Worm (Caenorhabditis elegans) whole organism, young adult: Measurements from ENCODE around the gene arl-8.
A peak's percentile ranks its signal among the peaks of the same experiment; 100 is the strongest.
"Not testable (repeated sequence)": the region's sequence is repeated elsewhere in the genome, so short reads cannot be mapped to it uniquely, and the experiment has no call there.

Source experiments
- B0035.1 ChIP-seq: sonication (generic microtip); optimal IDR thresholded peaks from 2 replicates; lab custom pipeline; 2016; ENCODE audit warnings: missing genetic modification characterization, mild to moderate bottlenecking, missing compliant biosample characterization, missing genotype, missing genetic modification reagents
- C17E4.6 ChIP-seq: fragments of 200-800 bp; sonication (Bioruptor generic); IDR thresholded peaks from 2 replicates; pipeline ENCODE4 v1.3.6; 2022; ENCODE audit warnings: missing genetic modification reagents, missing genetic modification characterization, missing compliant biosample characterization
- F22D6.2 ChIP-seq: sonication (generic microtip); optimal IDR thresholded peaks from 2 replicates; lab custom pipeline; 2016; ENCODE audit warnings: mild to moderate bottlenecking, missing genetic modification characterization, missing compliant biosample characterization
- F23B12.7 ChIP-seq: sonication (generic microtip); optimal IDR thresholded peaks from 2 replicates; lab custom pipeline; 2017; ENCODE audit warnings: missing genetic modification characterization, mild to moderate bottlenecking, missing compliant biosample characterization, antibody characterized with exemption, moderate library complexity; ENCODE audit not compliant: insufficient read depth
- F33H1.4 ChIP-seq: fragments of 200-800 bp; sonication (Bioruptor generic); IDR thresholded peaks from 2 replicates; pipeline ENCODE4 v1.3.6; 2022; ENCODE audit warnings: missing genetic modification reagents, missing genetic modification characterization, missing compliant biosample characterization
- K12H6.12 ChIP-seq: fragments of 200-800 bp; sonication (Bioruptor generic); optimal IDR thresholded peaks from 2 replicates; lab custom pipeline; 2018; ENCODE audit warnings: mild to moderate bottlenecking, missing genetic modification characterization, missing compliant biosample characterization
- T07F8.4 ChIP-seq: sonication (generic microtip); optimal IDR thresholded peaks from 2 replicates; lab custom pipeline; 2016; ENCODE audit warnings: mild to moderate bottlenecking, missing genetic modification characterization, moderate library complexity, missing compliant biosample characterization
- Y53G8AR.9 ChIP-seq: fragments of 200-800 bp; sonication (Bioruptor generic); conservative IDR thresholded peaks from 2 replicates; pipeline ENCODE4 v1.3.6; 2022; ENCODE audit warnings: missing genetic modification reagents, missing genetic modification characterization, missing compliant biosample characterization
- ZK185.1 ChIP-seq: sonication (generic microtip); optimal IDR thresholded peaks from 2 replicates; lab custom pipeline; 2016; ENCODE audit warnings: mild to moderate bottlenecking, missing genetic modification characterization, missing compliant biosample characterization; ENCODE audit not compliant: poor library complexity, severe bottlenecking
- ama-1 ChIP-seq, 3 experiments: fragments of 150-350 bp in 1 of 3; sonication (generic microtip) in 2 of 3; optimal IDR thresholded peaks; 2 replicates each; lab custom pipeline; 2014 to 2018; ENCODE audit warnings: missing biosample characterization in 2 of 3, missing genetic modification characterization in 2 of 3, missing genetic modification reagents in 2 of 3
- ceh-100 ChIP-seq: fragments of 200-800 bp; sonication (Bioruptor generic); IDR thresholded peaks from 2 replicates; pipeline ENCODE4 v1.3.6; 2022; ENCODE audit warnings: missing genetic modification reagents, missing genetic modification characterization, missing compliant biosample characterization
- chd-7 ChIP-seq: sonication (generic microtip); optimal IDR thresholded peaks from 2 replicates; lab custom pipeline; 2016; ENCODE audit warnings: mild to moderate bottlenecking, missing genetic modification characterization, moderate library complexity, missing compliant biosample characterization
- die-1 ChIP-seq: sonication (generic microtip); optimal IDR thresholded peaks from 2 replicates; lab custom pipeline; 2016; ENCODE audit warnings: missing genotype, mild to moderate bottlenecking, missing genetic modification characterization, missing compliant biosample characterization
- efl-1 ChIP-seq: fragments of 150-350 bp; optimal IDR thresholded peaks from 2 replicates; lab custom pipeline; 2014; ENCODE audit warnings: missing biosample characterization, missing genetic modification reagents, missing genetic modification characterization
- hlh-12 ChIP-seq: sonication (generic microtip); optimal IDR thresholded peaks from 2 replicates; lab custom pipeline; 2016; ENCODE audit warnings: missing genetic modification characterization, missing compliant biosample characterization
- hlh-26 ChIP-seq: fragments of 200-800 bp; sonication (Bioruptor generic); conservative IDR thresholded peaks from 2 replicates; pipeline ENCODE4 v1.3.6; 2022; ENCODE audit warnings: missing genetic modification reagents, missing genetic modification characterization, missing compliant biosample characterization
- hmg-1.2 ChIP-seq: fragments of 200-800 bp; sonication (Bioruptor generic); IDR thresholded peaks from 2 replicates; pipeline ENCODE4 v1.3.6; 2022; ENCODE audit warnings: missing genetic modification reagents, missing genetic modification characterization, missing compliant biosample characterization
- hrde-1 ChIP-seq: sonication (generic microtip); optimal IDR thresholded peaks from 2 replicates; lab custom pipeline; 2016; ENCODE audit warnings: missing genetic modification characterization, mild to moderate bottlenecking, missing compliant biosample characterization, moderate library complexity, missing genotype, missing genetic modification reagents, borderline replicate concordance
- hsf-1 ChIP-seq: fragments of 200-800 bp; sonication (Bioruptor generic); IDR thresholded peaks from 2 replicates; pipeline ENCODE4 v1.3.6; 2022; ENCODE audit warnings: missing genetic modification reagents, missing genetic modification characterization, missing compliant biosample characterization
- let-607 ChIP-seq, 2 experiments: fragments of 200-800 bp in 1 of 2; sonication (Bioruptor generic) in 1 of 2; sonication (generic microtip) in 1 of 2; optimal IDR thresholded peaks; 2 replicates each; lab custom pipeline; 2016 to 2018; ENCODE audit warnings: mild to moderate bottlenecking in 2 of 2, missing compliant biosample characterization in 2 of 2, missing genetic modification characterization in 2 of 2, moderate library complexity in 2 of 2, missing genotype in 1 of 2
- lin-26 ChIP-seq: fragments of 200-800 bp; sonication (Bioruptor generic); IDR thresholded peaks from 2 replicates; pipeline ENCODE4 v1.3.6; 2022; ENCODE audit warnings: missing genetic modification reagents, missing genetic modification characterization, missing compliant biosample characterization
- lin-35 ChIP-seq, 3 experiments: fragments of 150-350 bp in 2 of 3; sonication (generic microtip) in 1 of 3; optimal IDR thresholded peaks; 2 replicates each; lab custom pipeline; 2014 to 2018; ENCODE audit warnings: missing biosample characterization in 3 of 3, missing genetic modification characterization in 3 of 3, missing genetic modification reagents in 3 of 3
- lir-1 ChIP-seq: fragments of 200-800 bp; sonication (Bioruptor generic); conservative IDR thresholded peaks from 2 replicates; pipeline ENCODE4 v1.3.6; 2022; ENCODE audit warnings: missing genetic modification reagents, missing genetic modification characterization, missing compliant biosample characterization
- lsl-1 ChIP-seq: fragments of 200-800 bp; sonication (Bioruptor generic); optimal IDR thresholded peaks from 2 replicates; lab custom pipeline; 2018; ENCODE audit warnings: mild to moderate bottlenecking, missing genetic modification characterization, moderate library complexity, missing compliant biosample characterization
- nfya-1 ChIP-seq: sonication (generic microtip); optimal IDR thresholded peaks from 2 replicates; lab custom pipeline; 2017; ENCODE audit warnings: antibody characterized with exemption, missing compliant biosample characterization, missing genetic modification characterization, borderline replicate concordance; ENCODE audit not compliant: insufficient read depth
- nhr-90 ChIP-seq: sonication (generic microtip); optimal IDR thresholded peaks from 2 replicates; lab custom pipeline; 2016; ENCODE audit warnings: missing genotype, mild to moderate bottlenecking, missing genetic modification characterization, missing compliant biosample characterization
- repo-1 ChIP-seq: sonication (generic microtip); optimal IDR thresholded peaks from 2 replicates; lab custom pipeline; 2017; ENCODE audit warnings: mild to moderate bottlenecking, missing genetic modification characterization, missing compliant biosample characterization
- rpc-1 ChIP-seq, 2 experiments: fragments of 150-350 bp in 1 of 2; sonication (generic microtip) in 1 of 2; optimal IDR thresholded peaks; 2 replicates each; lab custom pipeline; 2014 to 2018; ENCODE audit warnings: missing biosample characterization in 1 of 2, missing genetic modification characterization in 1 of 2, missing genetic modification reagents in 1 of 2, missing genotype in 1 of 2
- snpc-1.3 ChIP-seq: sonication (generic microtip); optimal IDR thresholded peaks from 2 replicates; lab custom pipeline; 2017; ENCODE audit warnings: missing genetic modification characterization, mild to moderate bottlenecking, missing compliant biosample characterization, antibody characterized with exemption, moderate library complexity, missing genotype, missing genetic modification reagents; ENCODE audit not compliant: insufficient read depth
- snpc-3.4 ChIP-seq: sonication (generic microtip); optimal IDR thresholded peaks from 2 replicates; lab custom pipeline; 2017; ENCODE audit warnings: missing genetic modification characterization, mild to moderate bottlenecking, missing compliant biosample characterization, antibody characterized with exemption, moderate library complexity, missing genotype, missing genetic modification reagents
- somi-1 ChIP-seq: fragments of 200-800 bp; sonication (Bioruptor generic); optimal IDR thresholded peaks from 2 replicates; lab custom pipeline; 2018; ENCODE audit warnings: mild to moderate bottlenecking, missing genetic modification characterization, missing compliant biosample characterization
- tbp1 ChIP-seq: fragments of 200-800 bp; sonication (Bioruptor generic); optimal IDR thresholded peaks from 2 replicates; lab custom pipeline; 2018; ENCODE audit warnings: mild to moderate bottlenecking, missing genetic modification characterization, missing compliant biosample characterization
- tlf-1 ChIP-seq: fragments of 200-800 bp; sonication (Bioruptor generic); optimal IDR thresholded peaks from 2 replicates; lab custom pipeline; 2018; ENCODE audit warnings: mild to moderate bottlenecking, missing genetic modification characterization, missing compliant biosample characterization
- ztf-18 ChIP-seq: sonication (generic microtip); optimal IDR thresholded peaks from 2 replicates; lab custom pipeline; 2016; ENCODE audit warnings: missing genotype, mild to moderate bottlenecking, missing genetic modification characterization, missing compliant biosample characterization
- ztf-6 ChIP-seq: fragments of 200-800 bp; sonication (Bioruptor generic); IDR thresholded peaks from 2 replicates; pipeline ENCODE4 v1.3.6; 2022; ENCODE audit warnings: missing genetic modification reagents, missing genetic modification characterization, missing compliant biosample characterization

The arl-8 gene

DNA sequence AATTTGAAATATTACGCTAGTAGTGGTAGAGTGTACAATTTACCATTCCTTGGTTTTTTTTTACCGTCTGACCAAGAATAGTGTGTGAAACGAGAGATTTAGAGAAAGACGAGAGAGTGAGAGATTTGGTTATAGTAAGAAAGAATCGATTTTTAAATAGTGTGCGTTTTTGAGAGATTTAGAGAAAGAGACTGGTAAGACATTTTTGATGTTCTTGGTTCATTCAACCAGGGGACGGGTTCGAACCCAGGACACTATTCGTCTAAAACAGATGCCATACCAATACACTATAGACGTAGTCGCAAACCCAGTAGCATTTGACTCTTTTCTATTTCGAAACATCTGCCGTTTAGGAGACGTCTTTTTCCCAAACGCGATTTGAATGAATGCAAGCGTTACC is 40.1 kb downstream of the arl-8 start (continued):
- TF ChIP-seq lsl-1 (GFP tag; lab: Kevin White, UChicago) (peak; percentile 51), nfya-1 (tag; lab: Kevin White, UChicago) (no peak), T07F8.4 (tag; lab: Kevin White, UChicago) (peak; percentile 68), rpc-1 (optimal IDR thresholded peaks at IDR 0.05; lab: Kevin White, UChicago) (peak; percentile 76), rpc-1 (tag; optimal IDR thresholded peaks at IDR 0.05; lab: Kevin White, UChicago) (peak; percentile 71), nhr-90 (peak; percentile 31), C17E4.6 (peak; percentile 83; the same call in 1 of the 2 replicates), let-607 (tag; optimal IDR thresholded peaks at IDR 0.05; lab: Kevin White, UChicago) (peak; percentile 67 to 79), tlf-1 (GFP tag; lab: Kevin White, UChicago) (peak; percentile 43), ama-1 (optimal IDR thresholded peaks at IDR 0.05; lab: Kevin White, UChicago) (no peak), ama-1 (GFP tag; optimal IDR thresholded peaks at IDR 0.05; lab: Kevin White, UChicago) (peak in 1 of 2 experiments; percentile 47), hlh-26 (GFP tag; lab: Robert Waterston, UW) (no peak), B0035.1 (tag; lab: Kevin White, UChicago) (peak; percentile 66), hsf-1 (no peak), tbp1 (GFP tag; lab: Kevin White, UChicago) (peak; percentile 90), ZK185.1 (peak; percentile 94), Y53G8AR.9 (GFP tag; lab: Robert Waterston, UW) (no peak; the same call in 1 of the 2 replicates), F33H1.4 (GFP tag; lab: Robert Waterston, UW) (peak; percentile 50), F23B12.7 (no peak), lin-26 (no peak), F22D6.2 (peak; percentile 59), hlh-12 (tag; lab: Kevin White, UChicago) (peak; percentile 38), K12H6.12 (tag; lab: Kevin White, UChicago) (peak; percentile 43), hmg-1.2 (GFP tag; lab: Robert Waterston, UW) (peak; percentile 94), repo-1 (tag; lab: Kevin White, UChicago) (peak; percentile 78), die-1 (tag; lab: Kevin White, UChicago) (peak; percentile 79), ztf-18 (peak; percentile 81), lir-1 (peak; percentile 62; the same call in 1 of the 2 replicates), ztf-6 (GFP tag; lab: Robert Waterston, UW) (no peak), ceh-100 (0 out of 2 replicates have a peak, but pooled peaks have one; percentile 32), somi-1 (GFP tag; lab: Kevin White, UChicago) (peak; percentile 64), snpc-3.4 (tag; lab: Kevin White, UChicago) (peak; percentile 34), efl-1 (GFP tag; lab: Kevin White, UChicago) (peak; percentile 14), snpc-1.3 (tag; lab: Kevin White, UChicago) (peak; percentile 44), lin-35 (GFP tag; optimal IDR thresholded peaks at IDR 0.05; lab: Kevin White, UChicago) (peak in 1 of 3 experiments; percentile 80), chd-7 (tag; lab: Kevin White, UChicago) (no peak)

DNA sequence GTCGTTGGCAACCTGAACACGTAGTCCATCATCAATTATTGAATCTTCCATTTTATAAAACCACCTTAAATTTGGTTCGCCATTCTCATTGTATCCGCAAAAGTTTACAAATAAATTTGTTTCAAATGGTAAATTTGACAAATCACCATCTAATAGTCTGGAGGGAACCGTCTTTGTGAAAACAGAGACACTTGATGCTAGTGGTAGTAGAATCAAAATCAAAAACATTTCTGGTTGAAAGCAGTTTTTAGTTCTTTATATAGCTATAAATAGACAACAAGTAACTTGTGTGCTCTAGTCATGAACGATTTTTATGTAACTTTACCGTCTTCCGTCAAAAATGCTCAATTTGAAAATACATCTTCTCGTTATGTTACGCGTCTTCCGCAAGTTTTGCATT is 45.1 kb downstream of the arl-8 start, which contains the start of gene Y57G11C.20:
Gene Y57G11C.20 (plus strand): TSS at position 301 of the 400 bp plus-strand sequence.
- TF ChIP-seq die-1, hrde-1, hlh-12 (tag; lab: Kevin White, UChicago): not testable (repeated sequence)
